Worm (Caenorhabditis elegans) whole organism, L4 larva: ENCODE data around the gene gln-3.

Source experiments
- T26A8.4 ChIP-seq: fragments of 200-800 bp; sonication (Bioruptor generic); IDR thresholded peaks from 2 replicates; pipeline ENCODE4 v1.3.6; 2022; ENCODE audit warnings: missing genetic modification characterization, missing compliant biosample characterization
- Y105C5A.15 ChIP-seq: fragments of 200-800 bp; sonication (Bioruptor generic); IDR thresholded peaks from 2 replicates; pipeline ENCODE4 v1.3.6; 2022; ENCODE audit warnings: missing genetic modification characterization, missing compliant biosample characterization
- Y5F2A.4 ChIP-seq: fragments of 200-800 bp; sonication (Bioruptor generic); optimal IDR thresholded peaks from 2 replicates; lab custom pipeline; 2018; ENCODE audit warnings: mild to moderate bottlenecking, missing genetic modification characterization, missing compliant biosample characterization
- ZK337.2 ChIP-seq: fragments of 200-800 bp; sonication (Bioruptor generic); IDR thresholded peaks from 2 replicates; pipeline ENCODE4 v1.3.6; 2022; ENCODE audit warnings: missing genetic modification reagents, missing genetic modification characterization, missing compliant biosample characterization
- ZK546.5 ChIP-seq, 2 experiments: sonication (generic microtip); optimal IDR thresholded peaks; 2 replicates each; lab custom pipeline; 2017; ENCODE audit warnings: missing biosample characterization in 2 of 2, missing genetic modification characterization in 2 of 2
- aha-1 ChIP-seq: fragments of 150-350 bp; peaks from one replicate; lab custom pipeline; 2014; ENCODE audit warnings: missing biosample characterization, missing genetic modification characterization
- attf-4 ChIP-seq: sonication (generic microtip); optimal IDR thresholded peaks from 3 replicates; lab custom pipeline; 2017; ENCODE audit warnings: missing biosample characterization, missing genetic modification characterization
- ceh-28 ChIP-seq: fragments of 150-350 bp; optimal IDR thresholded peaks from 2 replicates; lab custom pipeline; 2014; ENCODE audit warnings: missing biosample characterization, missing genetic modification reagents, missing genetic modification characterization
- ceh-32 ChIP-seq: sonication (generic microtip); optimal IDR thresholded peaks from 2 replicates; lab custom pipeline; 2016; ENCODE audit warnings: mild to moderate bottlenecking, missing genetic modification characterization, missing compliant biosample characterization; ENCODE audit not compliant: poor library complexity
- ceh-44 ChIP-seq: fragments of 200-800 bp; sonication (Bioruptor generic); IDR thresholded peaks from 2 replicates; pipeline ENCODE4 v1.3.6; 2022; ENCODE audit warnings: missing genetic modification reagents, missing genetic modification characterization, missing compliant biosample characterization
- ces-1 ChIP-seq: fragments of 150-350 bp; sonication (generic microtip); optimal IDR thresholded peaks from 4 replicates; lab custom pipeline; 2014; ENCODE audit warnings: missing biosample characterization, missing genetic modification reagents, missing genetic modification characterization
- cey-2 ChIP-seq: sonication (generic microtip); optimal IDR thresholded peaks from 3 replicates; lab custom pipeline; 2017; ENCODE audit warnings: missing genetic modification characterization, mild to moderate bottlenecking, missing compliant biosample characterization, antibody characterized with exemption, borderline replicate concordance; ENCODE audit not compliant: insufficient read depth
- daf-12 ChIP-seq: fragments of 150-350 bp; optimal IDR thresholded peaks from 2 replicates; lab custom pipeline; 2014; ENCODE audit warnings: missing biosample characterization, missing genetic modification reagents, missing genetic modification characterization
- daf-16 ChIP-seq, 3 experiments: sonication (generic microtip); optimal IDR thresholded peaks; 2 replicates each; lab custom pipeline; 2016 to 2017; ENCODE audit warnings: missing genetic modification characterization in 3 of 3, missing genetic modification reagents in 3 of 3, mild to moderate bottlenecking in 2 of 3, missing compliant biosample characterization in 2 of 3, missing biosample characterization in 1 of 3, moderate library complexity in 1 of 3
- dmd-6 ChIP-seq: fragments of 200-800 bp; sonication (Bioruptor generic); IDR thresholded peaks from 2 replicates; pipeline ENCODE4 v1.3.6; 2022; ENCODE audit warnings: missing genetic modification reagents, missing genetic modification characterization, missing compliant biosample characterization
- duxl-1 ChIP-seq: sonication (generic microtip); optimal IDR thresholded peaks from 2 replicates; lab custom pipeline; 2016; ENCODE audit warnings: mild to moderate bottlenecking, missing genetic modification characterization, moderate library complexity, missing compliant biosample characterization; ENCODE audit not compliant: poor library complexity
- dve-1 ChIP-seq: sonication (generic microtip); optimal IDR thresholded peaks from 2 replicates; lab custom pipeline; 2017; ENCODE audit warnings: antibody characterized with exemption, mild to moderate bottlenecking, missing genetic modification characterization, missing compliant biosample characterization; ENCODE audit not compliant: insufficient read depth
- fkh-10 ChIP-seq: fragments of 150-350 bp; optimal IDR thresholded peaks from 2 replicates; lab custom pipeline; 2014; ENCODE audit warnings: missing biosample characterization, missing genetic modification reagents, missing genetic modification characterization
- hlh-11 ChIP-seq: fragments of 200-800 bp; sonication (Bioruptor generic); optimal IDR thresholded peaks from 2 replicates; lab custom pipeline; 2018; ENCODE audit warnings: mild to moderate bottlenecking, missing genetic modification characterization, missing compliant biosample characterization
- hlh-30 ChIP-seq: sonication (generic microtip); optimal IDR thresholded peaks from 2 replicates; lab custom pipeline; 2017; ENCODE audit warnings: antibody characterized with exemption, mild to moderate bottlenecking, missing genetic modification characterization, missing compliant biosample characterization; ENCODE audit not compliant: insufficient read depth
- hmg-1.1 ChIP-seq: fragments of 200-800 bp; sonication (Bioruptor generic); IDR thresholded peaks from 2 replicates; pipeline ENCODE4 v1.3.6; 2022; ENCODE audit warnings: missing genetic modification reagents, missing genetic modification characterization, missing compliant biosample characterization
- jun-1 ChIP-seq: fragments of 150-350 bp; optimal IDR thresholded peaks from 2 replicates; lab custom pipeline; 2014; ENCODE audit warnings: missing biosample characterization, missing genetic modification reagents, missing genetic modification characterization
- lin-15B ChIP-seq: fragments of 150-350 bp; sonication (generic microtip); optimal IDR thresholded peaks from 3 replicates; lab custom pipeline; 2014; ENCODE audit warnings: missing biosample characterization, missing genetic modification characterization
- lsy-2 ChIP-seq, 2 experiments: fragments of 150-350 bp in 1 of 2; sonication (generic microtip) in 1 of 2; optimal IDR thresholded peaks; 2 replicates each; lab custom pipeline; 2014 to 2017; ENCODE audit warnings: missing biosample characterization in 2 of 2, missing genetic modification characterization in 2 of 2
- madf-9 ChIP-seq: fragments of 200-800 bp; sonication (Bioruptor generic); conservative IDR thresholded peaks from 2 replicates; pipeline ENCODE4 v1.3.6; 2022; ENCODE audit warnings: missing genetic modification reagents, missing genetic modification characterization, missing compliant biosample characterization
- mdl-1 ChIP-seq, 2 experiments: fragments of 150-350 bp in 1 of 2; sonication (generic microtip) in 1 of 2; optimal IDR thresholded peaks; 2 replicates each; lab custom pipeline; 2014 to 2017; ENCODE audit warnings: missing biosample characterization in 2 of 2, missing genetic modification characterization in 2 of 2
- mes-2 ChIP-seq: sonication (generic microtip); optimal IDR thresholded peaks from 2 replicates; lab custom pipeline; 2016; ENCODE audit warnings: missing genotype, mild to moderate bottlenecking, missing genetic modification characterization, missing compliant biosample characterization; ENCODE audit not compliant: poor library complexity, severe bottlenecking
- mxl-3 ChIP-seq: fragments of 200-800 bp; sonication (Bioruptor generic); optimal IDR thresholded peaks from 2 replicates; lab custom pipeline; 2018; ENCODE audit warnings: mild to moderate bottlenecking, missing genetic modification characterization, missing compliant biosample characterization
- nhr-11 ChIP-seq: fragments of 150-350 bp; optimal IDR thresholded peaks from 2 replicates; lab custom pipeline; 2014; ENCODE audit warnings: missing biosample characterization, missing genetic modification characterization
- nhr-25 ChIP-seq: sonication (generic microtip); optimal IDR thresholded peaks from 2 replicates; lab custom pipeline; 2017; ENCODE audit warnings: missing genetic modification characterization, mild to moderate bottlenecking, missing compliant biosample characterization, antibody characterized with exemption, moderate library complexity, borderline replicate concordance; ENCODE audit not compliant: insufficient read depth
- nhr-28 ChIP-seq: fragments of 150-350 bp; optimal IDR thresholded peaks from 2 replicates; lab custom pipeline; 2014; ENCODE audit warnings: missing biosample characterization, missing genetic modification characterization
- nhr-42 ChIP-seq: fragments of 200-800 bp; sonication (Bioruptor generic); IDR thresholded peaks from 2 replicates; pipeline ENCODE4 v1.3.6; 2022; ENCODE audit warnings: missing genetic modification characterization, missing compliant biosample characterization
- nhr-6 ChIP-seq: fragments of 150-350 bp; optimal IDR thresholded peaks from 2 replicates; lab custom pipeline; 2014; ENCODE audit warnings: missing biosample characterization, missing genetic modification characterization
- nhr-76 ChIP-seq: fragments of 150-350 bp; optimal IDR thresholded peaks from 2 replicates; lab custom pipeline; 2014; ENCODE audit warnings: missing biosample characterization, missing genetic modification characterization
- nhr-77 ChIP-seq: fragments of 150-350 bp; optimal IDR thresholded peaks from 2 replicates; lab custom pipeline; 2014; ENCODE audit warnings: missing biosample characterization, missing genetic modification characterization
- php-3 ChIP-seq: fragments of 200-800 bp; sonication (Bioruptor generic); IDR thresholded peaks from 2 replicates; pipeline ENCODE4 v1.3.6; 2022; ENCODE audit warnings: missing genetic modification reagents, missing genetic modification characterization, missing compliant biosample characterization
- pqm-1 ChIP-seq: sonication (generic microtip); optimal IDR thresholded peaks from 2 replicates; lab custom pipeline; 2017; ENCODE audit warnings: missing biosample characterization, missing genetic modification characterization
- sdz-12 ChIP-seq: fragments of 200-800 bp; sonication (Bioruptor generic); optimal IDR thresholded peaks from 2 replicates; lab custom pipeline; 2018; ENCODE audit warnings: mild to moderate bottlenecking, missing genetic modification characterization, missing compliant biosample characterization
- skn-1 ChIP-seq: fragments of 150-350 bp; optimal IDR thresholded peaks from 2 replicates; lab custom pipeline; 2014; ENCODE audit warnings: missing biosample characterization, missing genetic modification characterization
- snpc-4 ChIP-seq: fragments of 150-350 bp; optimal IDR thresholded peaks from 2 replicates; lab custom pipeline; 2014; ENCODE audit warnings: missing biosample characterization, missing genetic modification characterization
- spr-3 ChIP-seq: fragments of 200-800 bp; sonication (Bioruptor generic); optimal IDR thresholded peaks from 2 replicates; lab custom pipeline; 2018; ENCODE audit warnings: mild to moderate bottlenecking, missing genetic modification characterization, missing compliant biosample characterization
- tag-97 ChIP-seq: fragments of 200-800 bp; sonication (Bioruptor generic); IDR thresholded peaks from 2 replicates; pipeline ENCODE4 v1.3.6; 2022; ENCODE audit warnings: missing genetic modification characterization, missing compliant biosample characterization
- unc-39 ChIP-seq: sonication (generic microtip); optimal IDR thresholded peaks from 2 replicates; lab custom pipeline; 2017; ENCODE audit warnings: missing biosample characterization, missing genetic modification characterization
- unc-62 ChIP-seq, 3 experiments: fragments of 150-350 bp in 1 of 3; sonication (generic microtip); optimal IDR thresholded peaks in 2 of 3; peaks in 1 of 3; 1 replicate in 1 of 3; 2 replicates in 2 of 3; lab custom pipeline; 2014 to 2017; ENCODE audit warnings: missing biosample characterization in 3 of 3, missing genetic modification characterization in 3 of 3, missing genetic modification reagents in 3 of 3, missing genotype in 1 of 3
- zag-1 ChIP-seq: fragments of 150-350 bp; optimal IDR thresholded peaks from 2 replicates; lab custom pipeline; 2014; ENCODE audit warnings: missing biosample characterization, missing genetic modification characterization
- zip-2 ChIP-seq: fragments of 150-350 bp; optimal IDR thresholded peaks from 2 replicates; lab custom pipeline; 2014; ENCODE audit warnings: missing biosample characterization, missing genetic modification characterization
- ztf-7 ChIP-seq: fragments of 150-350 bp; optimal IDR thresholded peaks from 2 replicates; lab custom pipeline; 2014; ENCODE audit warnings: missing biosample characterization, missing genetic modification characterization

The gln-3 gene

ce11 chrIV:16180898-16181482 is 10.5 kb upstream of the gln-3 start (continued):
- TF ChIP-seq php-3 (GFP tag; lab: Robert Waterston, UW) (no peak; the same call in 1 of the 2 replicates), ceh-28 (no peak), tag-97 (no peak)

ce11 chrIV:16178433-16178832 is 8.0 kb upstream of the gln-3 start:
- TF ChIP-seq Y5F2A.4 (no peak), hlh-11 (tag; lab: Kevin White, UChicago) (peak; percentile 55), hmg-1.1 (no peak), ZK337.2 (GFP tag; lab: Robert Waterston, UW) (no peak), dve-1 (tag; lab: Kevin White, UChicago) (peak; percentile 76), mxl-3 (GFP tag; lab: Kevin White, UChicago) (peak; percentile 63), ztf-7 (tag; lab: Kevin White, UChicago) (no peak), lin-15B (no peak), pqm-1 (tag; lab: Kevin White, UChicago) (peak; percentile 64), cey-2 (tag; lab: Kevin White, UChicago) (no peak), mes-2 (tag; lab: Kevin White, UChicago) (no peak), hlh-30 (peak; percentile 37), zip-2 (tag; lab: Kevin White, UChicago) (no peak), unc-62 (GFP tag; optimal IDR thresholded peaks at IDR 0.05 in 1 of 2; lab: Kevin White, UChicago) (no peak), unc-62 (tag; optimal IDR thresholded peaks at IDR 0.05; lab: Kevin White, UChicago) (no peak), T26A8.4 (GFP tag; lab: Robert Waterston, UW) (no peak), ceh-44 (GFP tag; lab: Robert Waterston, UW) (no peak), nhr-28 (tag; lab: Kevin White, UChicago) (peak; percentile 82), Y105C5A.15 (GFP tag; lab: Robert Waterston, UW) (no peak), php-3 (GFP tag; lab: Robert Waterston, UW) (0 out of 2 replicates have a peak, but pooled peaks have one; percentile 44), spr-3 (GFP tag; lab: Kevin White, UChicago) (no peak), nhr-77 (tag; lab: Kevin White, UChicago) (peak; percentile 24), sdz-12 (GFP tag; lab: Kevin White, UChicago) (no peak), ZK546.5 (tag; optimal IDR thresholded peaks at IDR 0.05; lab: Kevin White, UChicago) (no peak), daf-16 (GFP tag; optimal IDR thresholded peaks at IDR 0.05; lab: Kevin White, UChicago) (no peak), daf-16 (tag; optimal IDR thresholded peaks at IDR 0.05; lab: Kevin White, UChicago) (peak; percentile 92), daf-12 (tag; lab: Kevin White, UChicago) (no peak), skn-1 (no peak), zag-1 (tag; lab: Kevin White, UChicago) (no peak), aha-1 (tag; lab: Kevin White, UChicago) (peak; percentile 14), duxl-1 (tag; lab: Kevin White, UChicago) (no peak), nhr-11 (tag; lab: Kevin White, UChicago) (no peak), mdl-1 (tag; optimal IDR thresholded peaks at IDR 0.05; lab: Kevin White, UChicago) (peak in 1 of 2 experiments; percentile 69), dmd-6 (GFP tag; lab: Robert Waterston, UW) (peak; percentile 95), lsy-2 (tag; optimal IDR thresholded peaks at IDR 0.05; lab: Kevin White, UChicago) (peak in 1 of 2 experiments; percentile 8), madf-9 (no peak), attf-4 (tag; lab: Kevin White, UChicago) (no peak), ces-1 (GFP tag; lab: Kevin White, UChicago) (no peak), unc-39 (no peak), snpc-4 (no peak), fkh-10 (GFP tag; lab: Kevin White, UChicago) (no peak), tag-97 (no peak), nhr-76 (tag; lab: Kevin White, UChicago) (no peak), jun-1 (tag; lab: Kevin White, UChicago) (no peak), nhr-25 (no peak), nhr-42 (GFP tag; lab: Robert Waterston, UW) (no peak), ceh-32 (tag; lab: Kevin White, UChicago) (no peak), nhr-6 (tag; lab: Kevin White, UChicago) (no peak)
